Worm (Caenorhabditis elegans) whole organism, L4 larva: ENCODE results near the gene Y75B8A.24.

Experiments used
- ama-1 ChIP-seq: fragments of 150-350 bp; optimal IDR thresholded peaks from 2 replicates; lab custom pipeline; 2014; ENCODE audit warnings: inconsistent platforms, mixed read lengths
- cey-2 ChIP-seq: sonication (generic microtip); optimal IDR thresholded peaks from 3 replicates; lab custom pipeline; 2017; ENCODE audit warnings: missing genetic modification characterization, mild to moderate bottlenecking, missing compliant biosample characterization, antibody characterized with exemption, borderline replicate concordance; ENCODE audit not compliant: insufficient read depth
- egl-43 ChIP-seq: fragments of 200-800 bp; sonication (Bioruptor generic); IDR thresholded peaks from 2 replicates; pipeline ENCODE4 v1.3.6; 2022; ENCODE audit warnings: missing genetic modification reagents, missing genetic modification characterization, missing compliant biosample characterization
- hlh-30 ChIP-seq: sonication (generic microtip); optimal IDR thresholded peaks from 2 replicates; lab custom pipeline; 2017; ENCODE audit warnings: antibody characterized with exemption, mild to moderate bottlenecking, missing genetic modification characterization, missing compliant biosample characterization; ENCODE audit not compliant: insufficient read depth
- jun-1 ChIP-seq: fragments of 150-350 bp; optimal IDR thresholded peaks from 2 replicates; lab custom pipeline; 2014; ENCODE audit warnings: missing biosample characterization, missing genetic modification reagents, missing genetic modification characterization
- lin-1 ChIP-seq: fragments of 200-800 bp; sonication (Bioruptor generic); IDR thresholded peaks from 2 replicates; pipeline ENCODE4 v1.3.6; 2022; ENCODE audit warnings: missing genetic modification reagents, missing genetic modification characterization, missing compliant biosample characterization
- lin-13 ChIP-seq: fragments of 150-350 bp; optimal IDR thresholded peaks from 2 replicates; lab custom pipeline; 2014; ENCODE audit warnings: missing biosample characterization, missing genetic modification reagents, missing genetic modification characterization
- lin-29 ChIP-seq: fragments of 200-800 bp; sonication (Bioruptor generic); IDR thresholded peaks from 2 replicates; pipeline ENCODE4 v1.3.6; 2022; ENCODE audit warnings: missing genetic modification reagents, missing genetic modification characterization, missing compliant biosample characterization
- nhr-11 ChIP-seq: fragments of 150-350 bp; optimal IDR thresholded peaks from 2 replicates; lab custom pipeline; 2014; ENCODE audit warnings: missing biosample characterization, missing genetic modification characterization
- nhr-42 ChIP-seq: fragments of 200-800 bp; sonication (Bioruptor generic); IDR thresholded peaks from 2 replicates; pipeline ENCODE4 v1.3.6; 2022; ENCODE audit warnings: missing genetic modification characterization, missing compliant biosample characterization
- nhr-76 ChIP-seq: fragments of 150-350 bp; optimal IDR thresholded peaks from 2 replicates; lab custom pipeline; 2014; ENCODE audit warnings: missing biosample characterization, missing genetic modification characterization

- TF ChIP-seq lin-29 (no peak), nhr-76 (tag; lab: Kevin White, UChicago) (no peak), jun-1 (tag; lab: Kevin White, UChicago) (no peak), cey-2 (tag; lab: Kevin White, UChicago) (no peak), nhr-42 (no peak), lin-1 (GFP tag; lab: Robert Waterston, UW) (no peak), ama-1 (lab: Kevin White, UChicago) (no peak), lin-13 (GFP tag; lab: Kevin White, UChicago) (no peak), egl-43 (GFP tag; lab: Robert Waterston, UW) (no peak), nhr-11 (tag; lab: Kevin White, UChicago) (no peak), hlh-30 (no peak)
Measured at ce11 chrIII:12225234-12225633, 48.3 kb downstream of the Y75B8A.24 start, which contains the start of gene gmn-1.
